Fruit fly (Drosophila melanogaster) whole organism, wandering third instar larva: Measurements from ENCODE around the gene hth.

ENCODE experiments used
- CG32264 ChIP-seq: fragments of 200-800 bp; sonication (Bioruptor generic); optimal IDR thresholded peaks from 2 replicates; lab custom pipeline; 2016; ENCODE audit warnings: missing biosample characterization, missing genetic modification characterization
- Dfd ChIP-seq: fragments of >200 bp; optimal IDR thresholded peaks from 2 replicates; lab custom pipeline; 2017; ENCODE audit warnings: missing biosample characterization, missing genetic modification characterization
- Hr78 ChIP-seq: fragments of >200 bp; optimal IDR thresholded peaks from 2 replicates; lab custom pipeline; 2017; ENCODE audit warnings: missing biosample characterization, missing genetic modification characterization
- dmrt93B ChIP-seq: fragments of 200-800 bp; sonication (Bioruptor generic); optimal IDR thresholded peaks from 2 replicates; lab custom pipeline; 2018; ENCODE audit warnings: missing biosample characterization, mild to moderate bottlenecking, missing genetic modification characterization
- usp ChIP-seq: fragments of >200 bp; optimal IDR thresholded peaks from 2 replicates; lab custom pipeline; 2017; ENCODE audit warnings: missing biosample characterization, missing genetic modification characterization

- TF ChIP-seq usp (GFP tag; lab: Kevin White, UChicago) (no peak), Hr78 (GFP tag; lab: Kevin White, UChicago) (no peak), dmrt93B (no peak), CG32264 (GFP tag; lab: Kevin White, UChicago) (no peak), Dfd (GFP tag; lab: Kevin White, UChicago) (no peak)
Observed at dm6 chr3R:10521182-10521727, 118.1 kb downstream of the hth start.
